Worm (Caenorhabditis elegans) whole organism, L3 larva: ENCODE measurements around the gene ugtp-1.

Experiments
- ceh-82 ChIP-seq: fragments of 150-350 bp; optimal IDR thresholded peaks from 2 replicates; lab custom pipeline; 2014; ENCODE audit warnings: missing biosample characterization, missing genetic modification characterization
- elt-3 ChIP-seq, 3 experiments: fragments of 150-350 bp in 1 of 3; sonication (generic microtip) in 2 of 3; optimal IDR thresholded peaks; 2 replicates in 2 of 3; 4 replicates in 1 of 3; lab custom pipeline; 2014 to 2017; ENCODE audit warnings: missing biosample characterization in 3 of 3, missing genetic modification characterization in 3 of 3
- lin-39 ChIP-seq: fragments of 150-350 bp; optimal IDR thresholded peaks from 2 replicates; lab custom pipeline; 2018; ENCODE audit warnings: missing biosample characterization, missing genetic modification reagents, missing genetic modification characterization
- lsy-12 ChIP-seq: sonication (generic microtip); optimal IDR thresholded peaks from 2 replicates; lab custom pipeline; 2016; ENCODE audit warnings: mild to moderate bottlenecking, missing genetic modification characterization, missing compliant biosample characterization
- nhr-11 ChIP-seq: fragments of 150-350 bp; optimal IDR thresholded peaks from 2 replicates; lab custom pipeline; 2014; ENCODE audit warnings: missing biosample characterization, missing genetic modification characterization
- nhr-237 ChIP-seq: fragments of 150-350 bp; optimal IDR thresholded peaks from 2 replicates; lab custom pipeline; 2014; ENCODE audit warnings: missing biosample characterization, missing genetic modification characterization
- nhr-76 ChIP-seq: fragments of 150-350 bp; sonication (generic microtip); optimal IDR thresholded peaks from 5 replicates; lab custom pipeline; 2014; ENCODE audit warnings: missing biosample characterization, missing genetic modification characterization
- snpc-4 ChIP-seq: fragments of 150-350 bp; optimal IDR thresholded peaks from 2 replicates; lab custom pipeline; 2014; ENCODE audit warnings: missing biosample characterization, missing genetic modification characterization
- ztf-4 ChIP-seq: fragments of 150-350 bp; optimal IDR thresholded peaks from 2 replicates; lab custom pipeline; 2014; ENCODE audit warnings: missing biosample characterization, missing genetic modification characterization

DNA sequence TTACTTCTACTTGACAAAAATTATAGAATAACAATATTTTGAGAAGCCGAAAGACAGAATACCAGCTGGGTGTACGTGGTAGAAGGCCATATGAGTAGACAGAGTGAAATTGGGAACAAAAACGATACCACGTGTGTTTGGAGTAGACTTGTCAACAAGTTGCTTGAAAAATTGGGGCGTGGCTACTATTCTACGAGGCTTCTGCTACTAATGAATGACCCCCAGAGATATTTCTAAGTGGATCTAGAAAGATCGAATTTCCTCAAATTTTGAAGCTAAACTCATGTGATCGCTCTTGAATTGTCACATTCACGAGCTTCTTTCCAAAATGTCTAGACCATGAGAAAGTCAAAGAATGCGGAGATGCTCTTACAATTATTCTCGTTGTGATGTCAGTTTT, 11.5 kb upstream of the ugtp-1 start:
- TF ChIP-seq ceh-82 (tag; lab: Kevin White, UChicago) (no peak), lsy-12 (no peak), elt-3 (tag; optimal IDR thresholded peaks at IDR 0.05; lab: Kevin White, UChicago) (no peak), nhr-76 (tag; lab: Kevin White, UChicago) (no peak), nhr-237 (tag; lab: Kevin White, UChicago) (no peak), ztf-4 (tag; lab: Kevin White, UChicago) (no peak), lin-39 (no peak), nhr-11 (tag; lab: Kevin White, UChicago) (no peak), snpc-4 (tag; lab: Kevin White, UChicago) (no peak)
